Worm (Caenorhabditis elegans) whole organism, L4/young adult: Measurements from ENCODE around the gene T01D3.3.
A peak's percentile ranks its signal among the peaks of the same experiment; 100 is the strongest.

Experiments
- W03F9.2 ChIP-seq: fragments of 150-350 bp; optimal IDR thresholded peaks from 2 replicates; lab custom pipeline; 2014; ENCODE audit warnings: missing biosample characterization, missing genetic modification characterization
- dao-5 ChIP-seq: sonication (generic microtip); optimal IDR thresholded peaks from 2 replicates; lab custom pipeline; 2016; ENCODE audit warnings: missing genotype, missing genetic modification characterization, moderate library complexity, missing compliant biosample characterization
- him-1 ChIP-seq: sonication (generic microtip); optimal IDR thresholded peaks from 2 replicates; lab custom pipeline; 2016; ENCODE audit warnings: missing genotype, missing genetic modification reagents, missing genetic modification characterization, missing compliant biosample characterization

The T01D3.3 gene

ce11 chrV:13703960-13704359 is at the start of gene T01D3.3:
Gene T01D3.3 (plus strand): TSS chrV:13704271.
- no peak for TF ChIP-seq dao-5 (tag; lab: Kevin White, UChicago)
- no peak for TF ChIP-seq him-1 (tag; lab: Kevin White, UChicago)
- no peak for TF ChIP-seq W03F9.2 (tag; lab: Kevin White, UChicago)

ce11 chrV:13654394-13654792 is 49.7 kb upstream of the T01D3.3 start:
- no peak for TF ChIP-seq dao-5 (tag; lab: Kevin White, UChicago)
- TF ChIP-seq him-1 (tag; lab: Kevin White, UChicago), result no peak
- TF ChIP-seq W03F9.2 (tag; lab: Kevin White, UChicago), result no peak

ce11 chrV:13655202-13655764 is 48.8 kb upstream of the T01D3.3 start:
- TF ChIP-seq dao-5 (tag; lab: Kevin White, UChicago), result no peak
- peak; percentile 48 for TF ChIP-seq him-1 (tag; lab: Kevin White, UChicago)

- no peak for TF ChIP-seq dao-5 (tag; lab: Kevin White, UChicago)
- TF ChIP-seq W03F9.2 (tag; lab: Kevin White, UChicago), result no peak
- TF ChIP-seq him-1 (tag; lab: Kevin White, UChicago), result no peak
These were observed 47.5 kb upstream of the T01D3.3 start for ce11 chrV:13656346-13657254.

ce11 chrV:13657291-13657690 is 46.8 kb upstream of the T01D3.3 start:
- TF ChIP-seq W03F9.2 (tag; lab: Kevin White, UChicago) (peak; percentile 29), him-1 (tag; lab: Kevin White, UChicago) (no peak)

ce11 chrV:13657841-13658338 is 46.2 kb upstream of the T01D3.3 start:
- TF ChIP-seq W03F9.2 (tag; lab: Kevin White, UChicago), result no peak
- no peak for TF ChIP-seq dao-5 (tag; lab: Kevin White, UChicago)

- TF ChIP-seq W03F9.2 (tag; lab: Kevin White, UChicago) (peak; percentile 28), him-1 (tag; lab: Kevin White, UChicago) (no peak)
These were observed 45.5 kb upstream of the T01D3.3 start for ce11 chrV:13658577-13658976.

- no peak for TF ChIP-seq dao-5 (tag; lab: Kevin White, UChicago)
- TF ChIP-seq W03F9.2 (tag; lab: Kevin White, UChicago), result no peak
- no peak for TF ChIP-seq him-1 (tag; lab: Kevin White, UChicago)
These were observed 44.9 kb upstream of the T01D3.3 start for ce11 chrV:13659219-13659618.

ce11 chrV:13660115-13660514 is 44.0 kb upstream of the T01D3.3 start:
- TF ChIP-seq him-1 (tag; lab: Kevin White, UChicago) (no peak), W03F9.2 (tag; lab: Kevin White, UChicago) (peak; percentile 68), dao-5 (tag; lab: Kevin White, UChicago) (no peak)

ce11 chrV:13660660-13661325 is 43.3 kb upstream of the T01D3.3 start, which contains the start of gene letm-1:
Gene letm-1 (plus strand): TSS chrV:13661257.
- TF ChIP-seq dao-5 (tag; lab: Kevin White, UChicago), result no peak
- TF ChIP-seq him-1 (tag; lab: Kevin White, UChicago), result no peak
- TF ChIP-seq W03F9.2 (tag; lab: Kevin White, UChicago), result no peak

- TF ChIP-seq W03F9.2 (tag; lab: Kevin White, UChicago) (no peak), him-1 (tag; lab: Kevin White, UChicago) (no peak), dao-5 (tag; lab: Kevin White, UChicago) (no peak)
These were observed 39.6 kb upstream of the T01D3.3 start for ce11 chrV:13664340-13664916.

ce11 chrV:13665089-13665488 is 39.0 kb upstream of the T01D3.3 start, which contains the start of gene rde-12:
Gene rde-12 (plus strand): TSS chrV:13665389.
- TF ChIP-seq W03F9.2 (tag; lab: Kevin White, UChicago), result no peak
- TF ChIP-seq dao-5 (tag; lab: Kevin White, UChicago), result no peak
- TF ChIP-seq him-1 (tag; lab: Kevin White, UChicago), result no peak

ce11 chrV:13666460-13666859 is 37.6 kb upstream of the T01D3.3 start:
- no peak for TF ChIP-seq W03F9.2 (tag; lab: Kevin White, UChicago)
- no peak for TF ChIP-seq him-1 (tag; lab: Kevin White, UChicago)
- no peak for TF ChIP-seq dao-5 (tag; lab: Kevin White, UChicago)
